Worm (Caenorhabditis elegans) whole organism, L2 larva: ENCODE data around the gene gpx-7.

Experiments used
- C34F6.9 ChIP-seq: fragments of 150-350 bp; optimal IDR thresholded peaks from 2 replicates; lab custom pipeline; 2014; ENCODE audit warnings: missing biosample characterization, missing genetic modification characterization
- alr-1 ChIP-seq: fragments of 150-350 bp; optimal IDR thresholded peaks from 2 replicates; lab custom pipeline; 2014; ENCODE audit warnings: missing biosample characterization, missing genetic modification characterization
- aly-2 ChIP-seq: fragments of 150-350 bp; optimal IDR thresholded peaks from 2 replicates; lab custom pipeline; 2014; ENCODE audit warnings: missing biosample characterization, missing genetic modification characterization
- ceh-16 ChIP-seq: fragments of 150-350 bp; optimal IDR thresholded peaks from 2 replicates; lab custom pipeline; 2014; ENCODE audit warnings: missing biosample characterization, missing genetic modification characterization
- ceh-82 ChIP-seq: fragments of 150-350 bp; optimal IDR thresholded peaks from 2 replicates; lab custom pipeline; 2014; ENCODE audit warnings: missing biosample characterization, missing genetic modification characterization
- lsy-2 ChIP-seq, 2 experiments: fragments of 150-350 bp in 1 of 2; sonication (generic microtip) in 1 of 2; optimal IDR thresholded peaks; 2 replicates each; lab custom pipeline; 2014 to 2017; ENCODE audit warnings: missing biosample characterization in 2 of 2, missing genetic modification characterization in 2 of 2
- nhr-11 ChIP-seq: fragments of 150-350 bp; optimal IDR thresholded peaks from 2 replicates; lab custom pipeline; 2014; ENCODE audit warnings: missing biosample characterization, missing genetic modification characterization
- ztf-4 ChIP-seq: fragments of 150-350 bp; optimal IDR thresholded peaks from 2 replicates; lab custom pipeline; 2014; ENCODE audit warnings: missing biosample characterization, missing genetic modification characterization

DNA sequence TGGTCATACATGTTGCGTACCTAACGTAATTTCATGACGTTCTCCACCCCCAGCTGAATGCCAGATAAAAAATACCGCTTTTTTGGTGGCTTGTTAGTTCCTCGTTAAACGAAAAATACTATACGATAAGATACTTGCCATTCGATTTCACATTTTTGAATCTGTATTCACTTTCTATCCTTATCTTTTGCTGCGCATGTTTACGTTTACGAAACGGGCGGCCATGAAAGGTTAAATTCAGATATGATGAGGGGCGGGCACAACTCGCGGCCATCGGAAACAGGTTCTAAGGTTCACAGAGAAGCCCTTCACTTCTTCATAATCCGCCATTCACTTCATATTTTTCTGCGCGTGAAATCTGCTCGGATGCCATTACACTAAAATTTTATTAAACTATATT is 20.8 kb downstream of the gpx-7 start:
- TF ChIP-seq ceh-16 (no peak), C34F6.9 (tag; lab: Kevin White, UChicago) (no peak), nhr-11 (no peak), alr-1 (tag; lab: Kevin White, UChicago) (no peak), ztf-4 (tag; lab: Kevin White, UChicago) (no peak), ceh-82 (tag; lab: Kevin White, UChicago) (no peak), aly-2 (tag; lab: Kevin White, UChicago) (no peak), lsy-2 (tag; optimal IDR thresholded peaks at IDR 0.05; lab: Kevin White, UChicago) (no peak)
